Worm (Caenorhabditis elegans) whole organism, late embryonic: Measurements from ENCODE around the gene K11H12.8.

Experiments
- F13H6.1 ChIP-seq: sonication (generic microtip); optimal IDR thresholded peaks from 2 replicates; lab custom pipeline; 2016; ENCODE audit warnings: missing genetic modification characterization, missing compliant biosample characterization
- ceh-14 ChIP-seq: sonication (generic microtip); optimal IDR thresholded peaks from 2 replicates; lab custom pipeline; 2016; ENCODE audit warnings: missing genotype, missing genetic modification characterization, missing compliant biosample characterization
- ceh-31 ChIP-seq: sonication (generic microtip); optimal IDR thresholded peaks from 2 replicates; lab custom pipeline; 2016; ENCODE audit warnings: missing genetic modification characterization, missing compliant biosample characterization
- fkh-10 ChIP-seq: fragments of 150-350 bp; optimal IDR thresholded peaks from 2 replicates; lab custom pipeline; 2014; ENCODE audit warnings: missing biosample characterization, missing genetic modification reagents, missing genetic modification characterization
- fkh-6 ChIP-seq: sonication (generic microtip); optimal IDR thresholded peaks from 2 replicates; lab custom pipeline; 2016; ENCODE audit warnings: missing genetic modification characterization, missing compliant biosample characterization
- pha-4 ChIP-seq: fragments of 150-350 bp; optimal IDR thresholded peaks from 2 replicates; lab custom pipeline; 2018; ENCODE audit warnings: missing biosample characterization, missing genetic modification reagents, missing genetic modification characterization
- rnt-1 ChIP-seq: sonication (generic microtip); optimal IDR thresholded peaks from 2 replicates; lab custom pipeline; 2016; ENCODE audit warnings: missing genetic modification characterization, missing compliant biosample characterization

DNA sequence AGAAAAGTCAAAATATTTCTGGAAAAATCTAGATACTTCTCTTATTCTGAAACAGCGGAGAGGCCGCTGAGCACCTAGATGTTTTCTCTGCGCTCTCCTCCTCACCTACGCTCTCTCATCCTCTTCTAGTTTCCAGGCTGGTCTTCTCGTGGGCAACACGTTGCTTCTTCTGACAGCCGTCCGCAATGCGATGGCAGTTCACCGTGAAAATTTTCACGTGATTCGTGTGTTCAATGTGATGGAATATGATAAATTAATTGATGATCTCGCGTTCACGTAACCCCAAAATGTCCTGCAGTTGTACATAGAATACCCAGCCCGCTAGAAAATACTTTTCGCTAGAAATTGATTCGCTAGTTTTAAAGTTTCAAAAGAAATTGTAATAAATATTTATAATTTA, 21.6 kb upstream of the K11H12.8 start:
- TF ChIP-seq ceh-31 (no peak), ceh-14 (tag; lab: Kevin White, UChicago) (no peak), fkh-10 (GFP tag; lab: Kevin White, UChicago) (no peak), fkh-6 (tag; lab: Kevin White, UChicago) (no peak), rnt-1 (tag; lab: Kevin White, UChicago) (no peak), F13H6.1 (tag; lab: Kevin White, UChicago) (no peak), pha-4 (no peak)
